Fruit fly (Drosophila melanogaster) whole organism, embryonic: ENCODE measurements around the gene ZnT77C.
A peak's percentile ranks its signal among the peaks of the same experiment; 100 is the strongest.

Experiments used
- Adf1 ChIP-seq: fragments of 200-800 bp; sonication (Bioruptor generic); IDR thresholded peaks from 2 replicates; pipeline ENCODE4 v1.3.6; 2022; ENCODE audit warnings: missing biosample characterization, missing genetic modification characterization
- B-H2 ChIP-seq: fragments of 200-800 bp; sonication (Bioruptor generic); optimal IDR thresholded peaks from 2 replicates; lab custom pipeline; 2018; ENCODE audit warnings: missing biosample characterization, mild to moderate bottlenecking, missing genetic modification characterization
- CG10431 ChIP-seq: fragments of 200-800 bp; sonication (Bioruptor generic); optimal IDR thresholded peaks from 3 replicates; lab custom pipeline; 2018; ENCODE audit warnings: missing biosample characterization, mild to moderate bottlenecking, missing genetic modification characterization
- CG10462 ChIP-seq: fragments of 200-800 bp; sonication (Bioruptor generic); optimal IDR thresholded peaks from 2 replicates; lab custom pipeline; 2016; ENCODE audit warnings: missing biosample characterization, missing genetic modification characterization
- CG10959 ChIP-seq: fragments of 200-800 bp; sonication (Bioruptor generic); IDR thresholded peaks from 2 replicates; pipeline ENCODE4 v1.3.6; 2022; ENCODE audit warnings: missing biosample characterization, missing genetic modification characterization
- CG11504 ChIP-seq: fragments of 200-800 bp; sonication (Bioruptor generic); optimal IDR thresholded peaks from 3 replicates; lab custom pipeline; 2019; ENCODE audit warnings: missing biosample characterization, mild to moderate bottlenecking, missing genetic modification characterization, moderate library complexity
- CG12942 ChIP-seq: fragments of 200-800 bp; sonication (Bioruptor generic); optimal IDR thresholded peaks from 3 replicates; lab custom pipeline; 2016; ENCODE audit warnings: missing biosample characterization, missing genetic modification characterization
- CG13424 ChIP-seq: fragments of 200-800 bp; sonication (Bioruptor generic); optimal IDR thresholded peaks from 2 replicates; lab custom pipeline; 2019; ENCODE audit warnings: missing biosample characterization, mild to moderate bottlenecking, missing genetic modification characterization, moderate library complexity
- CG13775 ChIP-seq: fragments of 200-800 bp; sonication (Bioruptor generic); optimal IDR thresholded peaks from 3 replicates; lab custom pipeline; 2017; ENCODE audit warnings: missing biosample characterization, mild to moderate bottlenecking, missing genetic modification characterization
- CG15601 ChIP-seq: fragments of 200-800 bp; sonication (Bioruptor generic); optimal IDR thresholded peaks from 3 replicates; lab custom pipeline; 2019; ENCODE audit warnings: missing biosample characterization, mild to moderate bottlenecking, missing genetic modification characterization, moderate library complexity
- CG1647 ChIP-seq: fragments of 200-800 bp; sonication (Bioruptor generic); optimal IDR thresholded peaks from 3 replicates; lab custom pipeline; 2016; ENCODE audit warnings: missing biosample characterization, missing genetic modification characterization
- CG17186 ChIP-seq: fragments of 200-800 bp; sonication (Bioruptor generic); optimal IDR thresholded peaks from 3 replicates; lab custom pipeline; 2017; ENCODE audit warnings: missing biosample characterization, missing genetic modification reagents, missing genetic modification characterization
- CG17912 ChIP-seq: fragments of 200-800 bp; sonication (Bioruptor generic); optimal IDR thresholded peaks from 2 replicates; lab custom pipeline; 2018; ENCODE audit warnings: missing biosample characterization, mild to moderate bottlenecking, missing genetic modification characterization
- CG18262 ChIP-seq: fragments of 200-800 bp; optimal IDR thresholded peaks from 3 replicates; lab custom pipeline; 2019; ENCODE audit warnings: missing biosample characterization, mild to moderate bottlenecking, missing genetic modification characterization, moderate library complexity
- CG2712 ChIP-seq: fragments of 200-800 bp; optimal IDR thresholded peaks from 3 replicates; lab custom pipeline; 2019; ENCODE audit warnings: missing biosample characterization, mild to moderate bottlenecking, missing genetic modification characterization, moderate library complexity
- CG2889 ChIP-seq: fragments of 200-800 bp; sonication (Bioruptor generic); IDR thresholded peaks from 3 replicates; pipeline ENCODE4 v1.3.6; 2022; ENCODE audit warnings: missing biosample characterization, missing genetic modification characterization
- CG30431 ChIP-seq: fragments of 200-800 bp; sonication (Bioruptor generic); optimal IDR thresholded peaks from 2 replicates; lab custom pipeline; 2017; ENCODE audit warnings: missing biosample characterization, missing genetic modification characterization
- CG31224 ChIP-seq: fragments of 200-800 bp; sonication (Bioruptor generic); IDR thresholded peaks from 2 replicates; pipeline ENCODE4 v1.3.6; 2022; ENCODE audit warnings: missing biosample characterization, missing genetic modification characterization
- CG32532 ChIP-seq: fragments of 200-800 bp; sonication (Bioruptor generic); IDR thresholded peaks from 2 replicates; pipeline ENCODE4 v1.3.6; 2022; ENCODE audit warnings: missing biosample characterization, missing genetic modification characterization
- CG5180 ChIP-seq: fragments of 200-800 bp; sonication (Bioruptor generic); optimal IDR thresholded peaks from 3 replicates; lab custom pipeline; 2017; ENCODE audit warnings: missing biosample characterization, missing genetic modification characterization, mild to moderate bottlenecking, moderate library complexity, missing genetic modification reagents
- CG6683 ChIP-seq: fragments of 200-800 bp; sonication (Bioruptor generic); optimal IDR thresholded peaks from 2 replicates; lab custom pipeline; 2017; ENCODE audit warnings: missing biosample characterization, mild to moderate bottlenecking, missing genetic modification characterization, missing genetic modification reagents
- Deaf1 ChIP-seq: fragments of 200-800 bp; optimal IDR thresholded peaks from 3 replicates; lab custom pipeline; 2019; ENCODE audit warnings: missing biosample characterization, mild to moderate bottlenecking, missing genetic modification characterization, moderate library complexity
- E2f2 ChIP-seq: fragments of 200-800 bp; sonication (Bioruptor generic); IDR thresholded peaks from 2 replicates; pipeline ENCODE4 v1.3.6; 2022; ENCODE audit warnings: missing biosample characterization, missing genetic modification characterization
- HLHmδ ChIP-seq: fragments of 200-800 bp; sonication (Bioruptor generic); optimal IDR thresholded peaks from 2 replicates; lab custom pipeline; 2018; ENCODE audit warnings: missing biosample characterization, mild to moderate bottlenecking, missing genetic modification characterization, moderate library complexity
- Side ChIP-seq: fragments of 200-800 bp; sonication (Bioruptor generic); optimal IDR thresholded peaks from 2 replicates; lab custom pipeline; 2016; ENCODE audit warnings: missing biosample characterization, missing genetic modification characterization
- Sin3A ChIP-seq: fragments of >200 bp; optimal IDR thresholded peaks from 2 replicates; lab custom pipeline; 2018
- Sox102F ChIP-seq: fragments of 200-800 bp; sonication (Bioruptor generic); optimal IDR thresholded peaks from 2 replicates; lab custom pipeline; 2018; ENCODE audit warnings: missing biosample characterization, mild to moderate bottlenecking, missing genetic modification characterization, moderate library complexity
- Usf ChIP-seq: fragments of 200-800 bp; sonication (Bioruptor generic); optimal IDR thresholded peaks from 2 replicates; lab custom pipeline; 2017; ENCODE audit warnings: missing genotype, missing biosample characterization, missing genetic modification characterization
- bowl ChIP-seq: fragments of 200-800 bp; sonication (Bioruptor generic); IDR thresholded peaks from 2 replicates; pipeline ENCODE4 v1.3.6; 2022; ENCODE audit warnings: missing biosample characterization, missing genetic modification characterization
- cas ChIP-seq: fragments of 200-800 bp; sonication (Bioruptor generic); IDR thresholded peaks from 2 replicates; pipeline ENCODE4 v1.3.6; 2022; ENCODE audit warnings: missing biosample characterization, missing genetic modification characterization
- dm ChIP-seq: fragments of 200-800 bp; sonication (Bioruptor generic); optimal IDR thresholded peaks from 3 replicates; lab custom pipeline; 2016; ENCODE audit warnings: missing biosample characterization, missing genetic modification characterization
- ems ChIP-seq: fragments of 200-800 bp; sonication (Bioruptor generic); optimal IDR thresholded peaks from 3 replicates; lab custom pipeline; 2016; ENCODE audit warnings: missing biosample characterization, missing genetic modification characterization
- eve ChIP-seq, 2 experiments: fragments of >200 bp; optimal IDR thresholded peaks; 2 replicates each; lab custom pipeline; 2017; ENCODE audit warnings: missing biosample characterization in 2 of 2, missing genetic modification characterization in 2 of 2
- fd96Cb ChIP-seq: fragments of 200-800 bp; sonication (Bioruptor generic); optimal IDR thresholded peaks from 2 replicates; lab custom pipeline; 2018; ENCODE audit warnings: missing biosample characterization, mild to moderate bottlenecking, missing genetic modification characterization, moderate library complexity
- gcm2 ChIP-seq: fragments of 200-800 bp; sonication (Bioruptor generic); optimal IDR thresholded peaks from 2 replicates; lab custom pipeline; 2016; ENCODE audit warnings: missing biosample characterization, missing genetic modification characterization
- grau ChIP-seq: fragments of 200-800 bp; optimal IDR thresholded peaks from 3 replicates; lab custom pipeline; 2019; ENCODE audit warnings: missing biosample characterization, mild to moderate bottlenecking, missing genetic modification characterization, moderate library complexity
- klu ChIP-seq: fragments of 200-800 bp; sonication (Bioruptor generic); IDR thresholded peaks from 2 replicates; pipeline ENCODE4 v1.3.6; 2022; ENCODE audit warnings: missing biosample characterization, missing genetic modification characterization
- lbe ChIP-seq: fragments of 200-800 bp; sonication (Bioruptor generic); optimal IDR thresholded peaks from 2 replicates; lab custom pipeline; 2016; ENCODE audit warnings: missing biosample characterization, mild to moderate bottlenecking, missing genetic modification characterization
- mld ChIP-seq: fragments of 200-800 bp; sonication (Bioruptor generic); IDR thresholded peaks from 3 replicates; pipeline ENCODE4 v1.3.6; 2022; ENCODE audit warnings: missing biosample characterization, missing genetic modification characterization; ENCODE audit not compliant: partially characterized antibody
- onecut ChIP-seq: fragments of 200-800 bp; sonication (Bioruptor generic); IDR thresholded peaks from 2 replicates; pipeline ENCODE4 v1.3.6; 2022; ENCODE audit warnings: missing biosample characterization, missing genetic modification characterization
- pho ChIP-seq: fragments of 200-800 bp; sonication (Bioruptor generic); optimal IDR thresholded peaks from 2 replicates; lab custom pipeline; 2016; ENCODE audit warnings: missing biosample characterization, missing genetic modification characterization
- psq ChIP-seq: fragments of 200-800 bp; sonication (Bioruptor generic); optimal IDR thresholded peaks from 2 replicates; lab custom pipeline; 2017; ENCODE audit warnings: missing biosample characterization, missing genetic modification characterization
- repo ChIP-seq: fragments of 200-800 bp; sonication (Bioruptor generic); optimal IDR thresholded peaks from 2 replicates; lab custom pipeline; 2016; ENCODE audit warnings: missing biosample characterization, missing genetic modification characterization
- sc ChIP-seq, 3 experiments: fragments of >200 bp in 2 of 3; fragments of 200-800 bp in 1 of 3; sonication (Bioruptor generic) in 1 of 3; optimal IDR thresholded peaks; 2 replicates in 2 of 3; 3 replicates in 1 of 3; lab custom pipeline; 2017; ENCODE audit warnings: mild to moderate bottlenecking in 1 of 3, missing biosample characterization in 1 of 3, missing genetic modification characterization in 1 of 3, missing genetic modification reagents in 1 of 3
- scrt ChIP-seq: fragments of 200-800 bp; sonication (Bioruptor generic); optimal IDR thresholded peaks from 2 replicates; lab custom pipeline; 2018; ENCODE audit warnings: missing biosample characterization, mild to moderate bottlenecking, missing genetic modification characterization, moderate library complexity
- seq ChIP-seq: fragments of 200-800 bp; sonication (Bioruptor generic); IDR thresholded peaks from 2 replicates; pipeline ENCODE4 v1.3.6; 2022; ENCODE audit warnings: missing biosample characterization, missing genetic modification characterization
- ssp ChIP-seq: fragments of 200-800 bp; sonication (Bioruptor generic); IDR thresholded peaks from 2 replicates; pipeline ENCODE4 v1.3.6; 2022; ENCODE audit warnings: missing biosample characterization, missing genetic modification characterization
- tna ChIP-seq: fragments of 200-800 bp; sonication (Bioruptor generic); IDR thresholded peaks from 2 replicates; pipeline ENCODE4 v1.3.6; 2022; ENCODE audit warnings: missing biosample characterization, missing genetic modification characterization; ENCODE audit not compliant: partially characterized antibody
- zf30C ChIP-seq: fragments of 200-800 bp; sonication (Bioruptor generic); optimal IDR thresholded peaks from 3 replicates; lab custom pipeline; 2018; ENCODE audit warnings: missing biosample characterization, mild to moderate bottlenecking, missing genetic modification characterization

ZnT77C gene

dm6 chr3L:20517897-20518804 is 23.4 kb upstream of the ZnT77C start (continued):
- TF ChIP-seq CG10462 (no peak), Side (GFP tag; lab: Kevin White, UChicago) (peak; percentile 17), B-H2 (GFP tag; lab: Kevin White, UChicago) (no peak), HLHmδ (no peak), CG15601 (no peak), klu (GFP tag; lab: Robert Waterston, UW) (no peak), CG11504 (tag; lab: Kevin White, UChicago) (peak; percentile 52), CG30431 (no peak), CG17912 (GFP tag; lab: Kevin White, UChicago) (no peak), sc (optimal IDR thresholded peaks at IDR 0.05; lab: Kevin White, UChicago) (no peak), sc (GFP tag; optimal IDR thresholded peaks at IDR 0.05; lab: Kevin White, UChicago) (no peak), Adf1 (GFP tag; lab: Robert Waterston, UW) (no peak), cas (GFP tag; lab: Robert Waterston, UW) (no peak), Sin3A (lab: Kevin White, UChicago) (no peak), ems (GFP tag; lab: Kevin White, UChicago) (no peak), CG6683 (GFP tag; lab: Kevin White, UChicago) (no peak), psq (GFP tag; lab: Kevin White, UChicago) (peak; percentile 87), grau (peak; percentile 49), CG32532 (GFP tag; lab: Robert Waterston, UW) (peak; percentile 6; the same call in 1 of the 2 replicates), pho (GFP tag; lab: Kevin White, UChicago) (peak; percentile 45), eve (GFP tag; optimal IDR thresholded peaks at IDR 0.05; lab: Kevin White, UChicago) (peak in 1 of 2 experiments; percentile 54), fd96Cb (tag; lab: Kevin White, UChicago) (no peak), CG10431 (no peak), ssp (GFP tag; lab: Robert Waterston, UW) (no peak), E2f2 (GFP tag; lab: Robert Waterston, UW) (0 out of 2 replicates have a peak, but pooled peaks have one; percentile 33), CG31224 (GFP tag; lab: Robert Waterston, UW) (no peak), lbe (GFP tag; lab: Kevin White, UChicago) (peak; percentile 11), CG2712 (peak; percentile 33), bowl (GFP tag; lab: Robert Waterston, UW) (no peak), CG18262 (peak; percentile 13), repo (GFP tag; lab: Kevin White, UChicago) (no peak), CG1647 (GFP tag; lab: Kevin White, UChicago) (no peak), Sox102F (GFP tag; lab: Kevin White, UChicago) (peak; percentile 41), onecut (GFP tag; lab: Robert Waterston, UW) (no peak), Usf (GFP tag; lab: Kevin White, UChicago) (no peak), CG12942 (GFP tag; lab: Kevin White, UChicago) (no peak), scrt (GFP tag; lab: Kevin White, UChicago) (no peak), dm (GFP tag; lab: Kevin White, UChicago) (no peak), mld (GFP tag; lab: Robert Waterston, UW) (no peak), gcm2 (no peak), CG17186 (GFP tag; lab: Kevin White, UChicago) (no peak), CG5180 (GFP tag; lab: Kevin White, UChicago) (no peak), CG13424 (peak; percentile 8), seq (GFP tag; lab: Robert Waterston, UW) (peak; percentile 19; the same call in 1 of the 2 replicates), CG2889 (no peak), Deaf1 (tag; lab: Kevin White, UChicago) (no peak), CG10959 (GFP tag; lab: Robert Waterston, UW) (no peak), CG13775 (GFP tag; lab: Kevin White, UChicago) (peak; percentile 44), zf30C (GFP tag; lab: Kevin White, UChicago) (peak; percentile 37), tna (no peak)
